Fruit fly (Drosophila melanogaster) whole organism, embryonic: ENCODE results near the gene CG34028.

Experiments
- CG2678 ChIP-seq: fragments of 200-800 bp; sonication (Bioruptor generic); optimal IDR thresholded peaks from 3 replicates; lab custom pipeline; 2019; ENCODE audit warnings: missing biosample characterization, mild to moderate bottlenecking, missing genetic modification characterization, moderate library complexity
- Sry-β ChIP-seq: fragments of 200-800 bp; sonication (Bioruptor generic); optimal IDR thresholded peaks from 2 replicates; lab custom pipeline; 2018; ENCODE audit warnings: missing biosample characterization, mild to moderate bottlenecking, missing genetic modification characterization, moderate library complexity
- en ChIP-seq: fragments of 200-800 bp; sonication (Bioruptor generic); optimal IDR thresholded peaks from 2 replicates; lab custom pipeline; 2016; ENCODE audit warnings: missing biosample characterization, missing genetic modification characterization

DNA sequence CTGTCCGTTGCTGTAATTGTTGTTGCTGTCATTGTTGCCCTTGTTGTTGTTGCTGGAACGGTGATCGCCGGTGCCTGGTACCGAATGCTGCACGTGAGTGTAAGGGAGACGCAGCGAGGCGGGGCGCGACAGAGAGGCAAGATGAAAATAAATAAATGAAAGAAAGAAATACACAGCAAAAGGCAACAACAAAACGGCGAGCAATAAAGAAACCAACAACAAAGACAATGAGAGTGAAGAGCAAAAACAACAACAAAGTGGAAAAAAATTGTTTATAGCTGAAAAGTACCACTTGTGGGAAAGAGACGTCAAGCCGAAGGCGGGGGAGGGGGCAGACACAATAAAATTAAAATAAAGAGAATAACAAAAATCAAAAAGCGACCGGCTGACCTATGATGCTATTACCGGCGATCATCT is 44.7 kb upstream of the CG34028 start:
- TF ChIP-seq en (GFP tag; lab: Kevin White, UChicago) (no peak), Sry-β (GFP tag; lab: Kevin White, UChicago) (no peak), CG2678 (tag; lab: Kevin White, UChicago) (no peak)
